Worm (Caenorhabditis elegans): Measurements from ENCODE around the gene Y47D3A.21.

DNA sequence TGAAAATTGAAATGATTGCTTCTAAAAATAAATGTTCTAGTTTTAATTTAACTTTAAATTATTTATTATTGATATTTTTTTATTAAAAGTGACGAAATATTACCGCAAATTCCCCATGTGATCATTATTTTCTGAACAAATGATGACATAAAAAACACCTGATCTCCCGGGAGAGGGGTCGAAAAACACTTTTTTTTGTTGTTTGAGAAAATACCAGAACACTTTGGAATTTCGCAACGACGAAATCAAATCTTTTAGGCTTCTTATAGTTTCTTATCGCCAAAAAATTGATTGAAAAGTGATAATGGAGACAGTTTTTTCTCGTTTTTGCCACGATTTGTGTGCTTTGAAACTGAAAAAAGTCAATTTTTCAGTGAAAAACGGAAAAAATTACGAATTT, 34.4 kb downstream of the Y47D3A.21 start:
- TF ChIP-seq ref-1 (GFP tag; conservative IDR thresholded peaks at IDR 0.05), result no peak
- TF ChIP-seq tab-1 (GFP tag; IDR thresholded peaks at IDR 0.05), result no peak
